Worm (Caenorhabditis elegans) whole organism, L4 larva: ENCODE results near the gene ekl-5.

Source experiments
- egl-43 ChIP-seq: fragments of 200-800 bp; sonication (Bioruptor generic); IDR thresholded peaks from 2 replicates; pipeline ENCODE4 v1.3.6; 2022; ENCODE audit warnings: missing genetic modification reagents, missing genetic modification characterization, missing compliant biosample characterization
- hlh-30 ChIP-seq: sonication (generic microtip); optimal IDR thresholded peaks from 2 replicates; lab custom pipeline; 2017; ENCODE audit warnings: antibody characterized with exemption, mild to moderate bottlenecking, missing genetic modification characterization, missing compliant biosample characterization; ENCODE audit not compliant: insufficient read depth
- mep-1 ChIP-seq: fragments of 150-350 bp; sonication (generic microtip); optimal IDR thresholded peaks from 3 replicates; lab custom pipeline; 2014; ENCODE audit warnings: missing biosample characterization, missing genetic modification characterization
- nhr-28 ChIP-seq: fragments of 150-350 bp; optimal IDR thresholded peaks from 2 replicates; lab custom pipeline; 2014; ENCODE audit warnings: missing biosample characterization, missing genetic modification characterization
- unc-62 ChIP-seq, 3 experiments: fragments of 150-350 bp in 1 of 3; sonication (generic microtip); optimal IDR thresholded peaks in 2 of 3; peaks in 1 of 3; 1 replicate in 1 of 3; 2 replicates in 2 of 3; lab custom pipeline; 2014 to 2017; ENCODE audit warnings: missing biosample characterization in 3 of 3, missing genetic modification characterization in 3 of 3, missing genetic modification reagents in 3 of 3, missing genotype in 1 of 3

- no peak for TF ChIP-seq nhr-28 (tag; lab: Kevin White, UChicago)
- TF ChIP-seq unc-62 (GFP tag; optimal IDR thresholded peaks at IDR 0.05 in 1 of 2; lab: Kevin White, UChicago), result no peak
- TF ChIP-seq unc-62 (tag; optimal IDR thresholded peaks at IDR 0.05; lab: Kevin White, UChicago), result no peak
- TF ChIP-seq egl-43 (GFP tag; lab: Robert Waterston, UW), result no peak
- TF ChIP-seq hlh-30 (tag; lab: Kevin White, UChicago), result no peak
- no peak for TF ChIP-seq mep-1 (tag; lab: Kevin White, UChicago)
These were observed 12.6 kb upstream of the ekl-5 start, which contains the start of gene meg-1 for ce11 chrX:13929534-13929933.
